Worm (Caenorhabditis elegans) whole organism, L4 larva: ENCODE data around the gene erg-28.

ENCODE experiments used
- F49E8.2 ChIP-seq: sonication (generic microtip); optimal IDR thresholded peaks from 2 replicates; lab custom pipeline; 2016; ENCODE audit warnings: missing compliant biosample characterization, mild to moderate bottlenecking, missing genetic modification characterization, borderline replicate concordance
- aha-1 ChIP-seq: fragments of 150-350 bp; peaks from one replicate; lab custom pipeline; 2014; ENCODE audit warnings: missing biosample characterization, missing genetic modification characterization
- arid-1 ChIP-seq: fragments of 200-800 bp; sonication (Bioruptor generic); conservative IDR thresholded peaks from 2 replicates; pipeline ENCODE4 v1.3.6; 2022; ENCODE audit warnings: missing genetic modification reagents, missing genetic modification characterization, missing compliant biosample characterization
- attf-4 ChIP-seq: sonication (generic microtip); optimal IDR thresholded peaks from 3 replicates; lab custom pipeline; 2017; ENCODE audit warnings: missing biosample characterization, missing genetic modification characterization
- ceh-32 ChIP-seq: sonication (generic microtip); optimal IDR thresholded peaks from 2 replicates; lab custom pipeline; 2016; ENCODE audit warnings: mild to moderate bottlenecking, missing genetic modification characterization, missing compliant biosample characterization; ENCODE audit not compliant: poor library complexity
- ceh-44 ChIP-seq: fragments of 200-800 bp; sonication (Bioruptor generic); IDR thresholded peaks from 2 replicates; pipeline ENCODE4 v1.3.6; 2022; ENCODE audit warnings: missing genetic modification reagents, missing genetic modification characterization, missing compliant biosample characterization
- ceh-62 ChIP-seq: sonication (generic microtip); optimal IDR thresholded peaks from 2 replicates; lab custom pipeline; 2017; ENCODE audit warnings: missing biosample characterization, missing genetic modification characterization
- ceh-82 ChIP-seq: sonication (generic microtip); optimal IDR thresholded peaks from 2 replicates; lab custom pipeline; 2017; ENCODE audit warnings: missing biosample characterization, missing genetic modification characterization
- ces-1 ChIP-seq: fragments of 150-350 bp; sonication (generic microtip); optimal IDR thresholded peaks from 4 replicates; lab custom pipeline; 2014; ENCODE audit warnings: missing biosample characterization, missing genetic modification reagents, missing genetic modification characterization
- cey-2 ChIP-seq: sonication (generic microtip); optimal IDR thresholded peaks from 3 replicates; lab custom pipeline; 2017; ENCODE audit warnings: missing genetic modification characterization, mild to moderate bottlenecking, missing compliant biosample characterization, antibody characterized with exemption, borderline replicate concordance; ENCODE audit not compliant: insufficient read depth
- daf-16 ChIP-seq, 3 experiments: sonication (generic microtip); optimal IDR thresholded peaks; 2 replicates each; lab custom pipeline; 2016 to 2017; ENCODE audit warnings: missing genetic modification characterization in 3 of 3, missing genetic modification reagents in 3 of 3, mild to moderate bottlenecking in 2 of 3, missing compliant biosample characterization in 2 of 3, missing biosample characterization in 1 of 3, moderate library complexity in 1 of 3
- dve-1 ChIP-seq: sonication (generic microtip); optimal IDR thresholded peaks from 2 replicates; lab custom pipeline; 2017; ENCODE audit warnings: antibody characterized with exemption, mild to moderate bottlenecking, missing genetic modification characterization, missing compliant biosample characterization; ENCODE audit not compliant: insufficient read depth
- egl-27 ChIP-seq: sonication (generic microtip); optimal IDR thresholded peaks from 3 replicates; lab custom pipeline; 2017; ENCODE audit warnings: missing biosample characterization, missing genetic modification reagents, missing genetic modification characterization
- egl-43 ChIP-seq: fragments of 200-800 bp; sonication (Bioruptor generic); IDR thresholded peaks from 2 replicates; pipeline ENCODE4 v1.3.6; 2022; ENCODE audit warnings: missing genetic modification reagents, missing genetic modification characterization, missing compliant biosample characterization
- fkh-10 ChIP-seq: fragments of 150-350 bp; optimal IDR thresholded peaks from 2 replicates; lab custom pipeline; 2014; ENCODE audit warnings: missing biosample characterization, missing genetic modification reagents, missing genetic modification characterization
- fos-1 ChIP-seq: fragments of 150-350 bp; optimal IDR thresholded peaks from 2 replicates; lab custom pipeline; 2014; ENCODE audit warnings: missing biosample characterization, missing genetic modification characterization
- lin-1 ChIP-seq: fragments of 200-800 bp; sonication (Bioruptor generic); IDR thresholded peaks from 2 replicates; pipeline ENCODE4 v1.3.6; 2022; ENCODE audit warnings: missing genetic modification reagents, missing genetic modification characterization, missing compliant biosample characterization
- lin-13 ChIP-seq: fragments of 150-350 bp; optimal IDR thresholded peaks from 2 replicates; lab custom pipeline; 2014; ENCODE audit warnings: missing biosample characterization, missing genetic modification reagents, missing genetic modification characterization
- madf-5 ChIP-seq, 2 experiments: fragments of 200-800 bp; sonication (Bioruptor generic); IDR thresholded peaks; 2 replicates each; pipeline ENCODE4 v1.3.6; 2022; ENCODE audit warnings: missing compliant biosample characterization in 2 of 2, missing genetic modification characterization in 2 of 2
- madf-9 ChIP-seq: fragments of 200-800 bp; sonication (Bioruptor generic); conservative IDR thresholded peaks from 2 replicates; pipeline ENCODE4 v1.3.6; 2022; ENCODE audit warnings: missing genetic modification reagents, missing genetic modification characterization, missing compliant biosample characterization
- mes-2 ChIP-seq: sonication (generic microtip); optimal IDR thresholded peaks from 2 replicates; lab custom pipeline; 2016; ENCODE audit warnings: missing genotype, mild to moderate bottlenecking, missing genetic modification characterization, missing compliant biosample characterization; ENCODE audit not compliant: poor library complexity, severe bottlenecking
- mxl-2 ChIP-seq: fragments of 200-800 bp; sonication (Bioruptor generic); conservative IDR thresholded peaks from 2 replicates; pipeline ENCODE4 v1.3.6; 2022; ENCODE audit warnings: missing genetic modification reagents, missing genetic modification characterization, missing compliant biosample characterization
- nhr-102 ChIP-seq: sonication (generic microtip); optimal IDR thresholded peaks from 2 replicates; lab custom pipeline; 2016; ENCODE audit warnings: mild to moderate bottlenecking, missing genetic modification characterization, moderate library complexity, missing compliant biosample characterization
- nhr-237 ChIP-seq: sonication (generic microtip); optimal IDR thresholded peaks from 2 replicates; lab custom pipeline; 2017; ENCODE audit warnings: missing biosample characterization, missing genetic modification characterization
- nhr-25 ChIP-seq: sonication (generic microtip); optimal IDR thresholded peaks from 2 replicates; lab custom pipeline; 2017; ENCODE audit warnings: missing genetic modification characterization, mild to moderate bottlenecking, missing compliant biosample characterization, antibody characterized with exemption, moderate library complexity, borderline replicate concordance; ENCODE audit not compliant: insufficient read depth
- nhr-28 ChIP-seq: fragments of 150-350 bp; optimal IDR thresholded peaks from 2 replicates; lab custom pipeline; 2014; ENCODE audit warnings: missing biosample characterization, missing genetic modification characterization
- nhr-48 ChIP-seq: sonication (generic microtip); optimal IDR thresholded peaks from 2 replicates; lab custom pipeline; 2016; ENCODE audit warnings: mild to moderate bottlenecking, missing genetic modification characterization, missing compliant biosample characterization
- nhr-76 ChIP-seq: fragments of 150-350 bp; optimal IDR thresholded peaks from 2 replicates; lab custom pipeline; 2014; ENCODE audit warnings: missing biosample characterization, missing genetic modification characterization
- pha-4 ChIP-seq, 2 experiments: fragments of 150-350 bp in 1 of 2; fragments of 200-800 bp in 1 of 2; sonication (Bioruptor generic) in 1 of 2; IDR thresholded peaks in 1 of 2; optimal IDR thresholded peaks in 1 of 2; 2 replicates each; pipeline versions ENCODE4 v1.3.6 to Lab custom; 2014 to 2022; ENCODE audit warnings: missing genetic modification characterization in 2 of 2, missing genetic modification reagents in 2 of 2, missing biosample characterization in 1 of 2, missing compliant biosample characterization in 1 of 2
- set-16 ChIP-seq: fragments of 200-800 bp; sonication (Bioruptor generic); IDR thresholded peaks from 2 replicates; pipeline ENCODE4 v1.3.6; 2022; ENCODE audit warnings: missing genetic modification reagents, missing genetic modification characterization, missing compliant biosample characterization
- snpc-1.2 ChIP-seq: fragments of 200-800 bp; sonication (Bioruptor generic); IDR thresholded peaks from 2 replicates; pipeline ENCODE4 v1.3.6; 2022; ENCODE audit warnings: missing genetic modification reagents, missing genetic modification characterization, missing compliant biosample characterization
- spr-1 ChIP-seq: sonication (generic microtip); optimal IDR thresholded peaks from 2 replicates; lab custom pipeline; 2016; ENCODE audit warnings: mild to moderate bottlenecking, missing genetic modification characterization, missing compliant biosample characterization
- tag-97 ChIP-seq: fragments of 200-800 bp; sonication (Bioruptor generic); IDR thresholded peaks from 2 replicates; pipeline ENCODE4 v1.3.6; 2022; ENCODE audit warnings: missing genetic modification characterization, missing compliant biosample characterization
- unc-62 ChIP-seq, 3 experiments: fragments of 150-350 bp in 1 of 3; sonication (generic microtip); optimal IDR thresholded peaks in 2 of 3; peaks in 1 of 3; 1 replicate in 1 of 3; 2 replicates in 2 of 3; lab custom pipeline; 2014 to 2017; ENCODE audit warnings: missing biosample characterization in 3 of 3, missing genetic modification characterization in 3 of 3, missing genetic modification reagents in 3 of 3, missing genotype in 1 of 3
- vab-7 ChIP-seq: fragments of 200-800 bp; sonication (Bioruptor generic); IDR thresholded peaks from 2 replicates; pipeline ENCODE4 v1.3.6; 2022; ENCODE audit warnings: missing genetic modification reagents, missing genetic modification characterization, missing compliant biosample characterization
- zag-1 ChIP-seq: fragments of 150-350 bp; optimal IDR thresholded peaks from 2 replicates; lab custom pipeline; 2014; ENCODE audit warnings: missing biosample characterization, missing genetic modification characterization
- zip-11 ChIP-seq: fragments of 200-800 bp; sonication (Bioruptor generic); IDR thresholded peaks from 2 replicates; pipeline ENCODE4 v1.3.6; 2022; ENCODE audit warnings: missing genetic modification characterization, missing compliant biosample characterization
- zip-2 ChIP-seq: fragments of 150-350 bp; optimal IDR thresholded peaks from 2 replicates; lab custom pipeline; 2014; ENCODE audit warnings: missing biosample characterization, missing genetic modification characterization

The erg-28 gene

DNA sequence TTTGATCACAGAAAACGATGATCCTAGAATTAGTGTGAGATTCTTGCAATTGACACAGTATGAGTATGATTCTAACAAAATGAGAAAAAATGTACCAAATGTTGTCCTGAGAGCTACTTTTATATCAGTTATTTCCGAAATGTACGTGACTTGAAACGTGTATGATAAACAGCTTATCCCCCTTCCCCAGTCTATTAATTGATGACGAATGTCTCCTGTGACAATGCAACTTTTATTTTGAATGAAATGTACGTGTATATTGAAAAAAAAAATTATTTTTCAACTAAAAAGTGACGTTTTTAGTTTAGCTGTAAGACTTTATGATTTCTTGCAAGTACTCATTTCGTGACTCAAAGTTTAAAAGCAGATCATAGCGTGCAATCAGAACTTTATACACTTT is 36.9 kb upstream of the erg-28 start:
- no peak for TF ChIP-seq fkh-10 (GFP tag; lab: Kevin White, UChicago)
- no peak for TF ChIP-seq nhr-25 (tag; lab: Kevin White, UChicago)
- TF ChIP-seq zag-1 (tag; lab: Kevin White, UChicago) = no peak
- TF ChIP-seq unc-62 (GFP tag; optimal IDR thresholded peaks at IDR 0.05 in 1 of 2; lab: Kevin White, UChicago) = no peak
- no peak for TF ChIP-seq unc-62 (tag; optimal IDR thresholded peaks at IDR 0.05; lab: Kevin White, UChicago)
- no peak for TF ChIP-seq spr-1 (tag; lab: Kevin White, UChicago)
- no peak for TF ChIP-seq daf-16 (GFP tag; optimal IDR thresholded peaks at IDR 0.05; lab: Kevin White, UChicago)
- TF ChIP-seq daf-16 (tag; optimal IDR thresholded peaks at IDR 0.05; lab: Kevin White, UChicago) = no peak
- no peak for TF ChIP-seq nhr-76
- TF ChIP-seq nhr-102 (tag; lab: Kevin White, UChicago) = no peak
- TF ChIP-seq snpc-1.2 (GFP tag; lab: Robert Waterston, UW) = no peak
- TF ChIP-seq ceh-62 = no peak
- TF ChIP-seq ceh-44 (GFP tag; lab: Robert Waterston, UW) = no peak
- TF ChIP-seq lin-1 (GFP tag; lab: Robert Waterston, UW) = no peak
- TF ChIP-seq ces-1 (GFP tag; lab: Kevin White, UChicago) = no peak
- TF ChIP-seq attf-4 = no peak

DNA sequence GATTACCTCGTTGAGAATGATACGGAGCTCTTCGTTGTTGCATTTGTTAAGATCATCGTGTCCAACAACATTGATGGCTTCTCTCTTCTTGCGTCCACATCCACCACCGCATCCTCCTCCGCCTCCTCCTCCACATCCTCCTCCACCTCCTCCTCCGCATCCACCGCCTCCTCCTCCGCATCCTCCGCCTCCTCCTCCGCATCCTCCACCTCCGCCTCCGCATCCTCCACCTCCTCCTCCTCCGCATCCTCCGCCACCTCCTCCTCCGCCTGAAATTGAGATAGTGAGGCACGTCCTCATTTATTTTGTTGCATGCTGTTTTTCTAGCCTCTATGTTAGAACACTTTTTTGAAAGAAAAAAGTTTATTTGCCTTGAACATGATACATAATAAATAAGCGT is 31.4 kb upstream of the erg-28 start:
- TF ChIP-seq set-16 (GFP tag; lab: Robert Waterston, UW) = peak; percentile 97
- no peak for TF ChIP-seq tag-97 (GFP tag; lab: Robert Waterston, UW)
- TF ChIP-seq nhr-48 = no peak
- TF ChIP-seq pha-4 (GFP tag; IDR thresholded peaks at IDR 0.05; lab: Robert Waterston, UW) = peak; percentile 58; the same call in 1 of the 2 replicates
- no peak for TF ChIP-seq pha-4 (tag; optimal IDR thresholded peaks at IDR 0.05; lab: Kevin White, UChicago)
- TF ChIP-seq arid-1 = no peak
- TF ChIP-seq zip-2 (tag; lab: Kevin White, UChicago) = no peak
- TF ChIP-seq madf-5 (GFP tag; IDR thresholded peaks at IDR 0.05; lab: Robert Waterston, UW) = no peak
- no peak for TF ChIP-seq mes-2 (tag; lab: Kevin White, UChicago)

ce11 chrV:12576495-12576947 is 30.7 kb upstream of the erg-28 start, which contains the start of gene grl-23:
Gene grl-23, minus strand, starts transcription at chrV:12576897.
- TF ChIP-seq egl-43 (GFP tag; lab: Robert Waterston, UW) (no peak), vab-7 (no peak), F49E8.2 (no peak), set-16 (GFP tag; lab: Robert Waterston, UW) (peak; percentile 91), nhr-237 (tag; lab: Kevin White, UChicago) (no peak)
- TF ChIP-seq, all 104 proteins: peak for 1

DNA sequence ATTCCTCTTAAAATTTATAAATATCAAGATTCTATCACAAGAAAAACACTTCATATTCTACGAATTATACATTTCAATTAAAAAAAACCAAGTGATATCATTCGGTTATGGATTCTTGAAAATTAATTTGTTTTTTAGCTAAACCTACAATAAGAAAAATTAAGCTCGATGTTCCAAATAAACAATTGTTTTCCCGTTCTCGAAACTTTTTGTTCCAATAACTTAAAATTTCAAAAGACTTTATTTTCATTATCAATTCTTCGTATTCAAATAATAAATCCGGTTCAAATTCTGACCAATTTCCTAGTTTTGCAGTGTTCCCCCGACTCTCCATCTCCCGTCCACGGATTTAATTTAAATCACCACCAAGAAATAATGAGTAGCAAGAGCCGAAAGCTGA is 27.9 kb upstream of the erg-28 start, which contains the start of gene E02A10.3:
TSS of gene E02A10.3 (plus strand) at position 301 of the 400 bp plus-strand sequence.
- no peak for TF ChIP-seq lin-13
- no peak for TF ChIP-seq zip-2 (tag; lab: Kevin White, UChicago)
- TF ChIP-seq madf-9 (GFP tag; lab: Robert Waterston, UW) = no peak
- no peak for TF ChIP-seq egl-43 (GFP tag; lab: Robert Waterston, UW)
- no peak for TF ChIP-seq pha-4 (GFP tag; IDR thresholded peaks at IDR 0.05; lab: Robert Waterston, UW)
- no peak for TF ChIP-seq pha-4 (tag; optimal IDR thresholded peaks at IDR 0.05; lab: Kevin White, UChicago)
- TF ChIP-seq mes-2 (tag; lab: Kevin White, UChicago) = no peak
- no peak for TF ChIP-seq mxl-2 (GFP tag; lab: Robert Waterston, UW)
- TF ChIP-seq ceh-32 (tag; lab: Kevin White, UChicago) = no peak
- TF ChIP-seq nhr-28 = no peak
- no peak for TF ChIP-seq egl-27 (tag; lab: Kevin White, UChicago)
- TF ChIP-seq ceh-82 = no peak
- no peak for TF ChIP-seq zip-11 (GFP tag; lab: Robert Waterston, UW)
- no peak for TF ChIP-seq ceh-62
- no peak for TF ChIP-seq fos-1 (tag; lab: Kevin White, UChicago)
- TF ChIP-seq cey-2 (tag; lab: Kevin White, UChicago) = no peak
- TF ChIP-seq dve-1 (tag; lab: Kevin White, UChicago) = no peak
- no peak for TF ChIP-seq aha-1
- TF ChIP-seq, all 104 proteins: peak for 0
